Worm (Caenorhabditis elegans): ENCODE results near the gene spp-5.
"Not testable (repeated sequence)": the region's sequence is repeated elsewhere in the genome, so short reads cannot be mapped to it uniquely, and the experiment has no call there.

The spp-5 gene

DNA sequence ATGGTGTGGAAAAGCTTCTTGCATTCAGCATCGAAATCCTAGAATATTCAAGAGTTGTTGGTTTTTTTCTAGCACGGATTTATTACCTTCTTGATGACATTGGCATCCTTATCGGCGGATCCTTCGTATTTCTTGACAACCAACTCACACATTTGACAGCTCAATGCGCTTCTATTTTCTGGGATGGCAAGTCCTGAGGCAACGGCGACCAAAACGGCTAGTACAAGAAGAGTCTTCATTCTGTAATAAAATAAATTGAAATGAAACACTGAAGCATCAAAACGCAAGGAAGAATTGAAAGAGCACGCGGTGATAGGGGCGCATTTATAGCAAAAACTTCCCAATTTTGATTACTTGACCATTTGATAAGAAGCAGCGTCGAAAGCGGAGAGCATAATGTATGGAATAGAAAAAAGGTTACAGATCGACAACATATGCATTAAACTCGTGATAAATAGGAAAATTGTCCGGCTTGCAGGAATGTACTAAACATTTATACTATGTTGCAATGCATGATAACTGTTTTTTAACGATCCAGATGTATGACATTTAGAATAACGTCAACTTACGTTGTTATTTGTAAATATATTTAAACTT, at the start of gene spp-5:
TSS of gene spp-5 (minus strand) at position 240 of the 597 bp plus-strand sequence.
- TF ChIP-seq unc-62 (GFP tag; optimal IDR thresholded peaks at IDR 0.05): no peak

DNA sequence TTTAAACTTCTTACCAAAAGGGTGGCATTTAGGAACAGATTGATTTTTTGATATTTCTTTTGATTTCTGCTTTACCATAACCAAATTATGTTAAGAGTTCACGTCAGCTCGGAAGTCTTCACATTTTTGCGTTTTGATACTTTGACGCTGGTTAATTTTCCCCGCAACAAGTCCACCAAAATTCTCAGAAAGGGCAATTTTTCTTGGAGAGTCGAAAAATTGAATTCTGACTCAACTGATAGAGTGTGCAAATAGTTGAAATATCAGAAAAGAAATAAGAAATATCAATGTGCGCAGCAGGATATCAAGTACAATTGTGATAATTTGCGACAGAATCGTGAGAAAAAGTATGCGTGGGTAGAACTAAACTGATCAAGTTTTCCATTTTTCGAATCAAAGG, 49.6 kb upstream of the spp-5 start:
- no peak for TF ChIP-seq unc-62 (GFP tag; optimal IDR thresholded peaks at IDR 0.05)

DNA sequence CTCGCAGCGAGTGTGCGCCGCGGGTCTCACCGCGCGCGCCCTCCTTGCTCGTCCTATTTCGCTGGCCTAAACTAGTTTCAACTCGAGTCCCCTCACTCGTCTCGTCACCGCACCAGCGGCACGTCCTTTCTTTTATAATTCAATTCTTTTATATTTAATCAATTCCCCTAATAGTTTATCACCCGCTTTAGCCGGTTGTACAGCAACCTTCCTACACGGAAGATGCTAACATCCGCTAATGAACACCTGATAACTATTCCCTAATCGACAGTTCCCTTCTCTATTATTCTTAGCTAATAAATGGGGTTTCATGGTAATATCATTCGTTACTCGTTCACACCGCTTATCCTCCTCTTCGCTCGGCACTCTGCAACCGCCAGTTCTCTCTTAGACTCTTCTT, 45.1 kb upstream of the spp-5 start, which contains the start of gene C56G3.2:
TSS of gene C56G3.2 (plus strand) at position 301 of the 400 bp plus-strand sequence.
- not testable (repeated sequence) for TF ChIP-seq unc-62 (GFP tag; optimal IDR thresholded peaks at IDR 0.05)

DNA sequence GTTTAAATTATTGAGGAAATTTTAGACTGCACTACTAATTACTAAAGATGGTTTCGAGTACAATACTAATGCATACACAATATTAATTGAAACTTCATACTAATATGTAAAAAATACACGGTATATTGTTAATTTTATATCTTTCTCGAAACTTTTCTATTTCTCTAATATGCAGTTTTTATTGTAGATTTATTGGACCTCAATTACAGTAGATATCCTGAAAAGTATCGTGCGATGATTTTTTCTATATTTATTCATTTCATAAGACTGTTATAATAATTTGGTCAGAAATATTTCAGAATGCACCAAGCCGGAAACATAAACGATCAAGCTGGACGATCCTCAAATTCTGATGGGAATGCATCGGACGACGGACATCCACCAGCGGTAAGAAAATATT, 23.6 kb upstream of the spp-5 start, which contains the start of gene C07D8.5:
TSS of gene C07D8.5 (plus strand) at position 301 of the 400 bp plus-strand sequence.
- no peak for TF ChIP-seq unc-62 (GFP tag; optimal IDR thresholded peaks at IDR 0.05)

DNA sequence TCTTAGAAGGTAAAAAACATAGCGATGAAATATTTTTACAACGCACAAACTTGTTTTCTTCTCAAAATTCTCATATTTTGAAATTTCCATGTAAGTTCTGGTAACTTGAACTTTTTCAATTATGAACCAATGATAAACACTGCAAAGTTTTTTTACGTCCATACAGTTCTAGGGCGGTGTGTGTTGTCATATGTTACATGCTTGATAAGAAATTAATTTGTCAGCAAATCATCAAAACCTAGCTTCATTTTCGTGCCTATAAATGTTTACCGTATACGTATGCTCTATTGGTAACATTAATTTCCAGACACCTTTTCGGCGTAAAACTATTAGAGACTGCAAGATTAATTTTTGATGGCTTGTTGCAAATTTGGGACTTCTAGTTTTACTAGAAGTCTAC, 23.1 kb upstream of the spp-5 start:
- TF ChIP-seq unc-62 (GFP tag; optimal IDR thresholded peaks at IDR 0.05): no peak

DNA sequence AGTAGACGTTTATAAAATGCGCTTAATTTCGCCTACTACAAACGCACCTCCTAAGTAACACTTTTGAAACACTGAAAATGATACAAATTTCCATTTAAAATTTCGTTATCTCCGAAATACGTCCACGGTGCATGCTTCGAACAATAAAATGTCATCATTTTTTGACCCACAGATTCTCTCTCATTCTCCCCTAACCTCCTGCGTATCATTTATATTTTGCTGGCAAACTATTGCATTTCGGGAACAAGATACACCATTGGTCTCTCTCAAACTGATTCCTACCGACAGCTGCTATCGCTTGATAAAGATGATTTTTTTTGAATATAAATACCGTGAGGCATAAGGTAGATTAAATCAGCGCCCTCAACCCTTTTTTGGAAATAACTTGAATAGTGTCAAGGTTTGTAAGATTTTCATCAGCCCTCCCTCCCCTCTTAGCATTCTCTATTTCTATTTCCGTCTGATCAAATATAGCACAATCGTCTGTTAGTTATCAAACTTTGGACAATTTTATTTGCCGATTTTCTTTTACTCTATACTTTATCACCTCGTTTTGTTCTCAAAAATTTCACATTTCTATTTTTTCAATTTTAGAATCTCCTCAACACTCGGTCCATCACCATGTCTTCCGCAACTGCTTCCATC, 20.9 kb upstream of the spp-5 start, which contains the start of gene C07D8.6:
TSS of gene C07D8.6 (plus strand) at position 595 of the 645 bp plus-strand sequence.
- TF ChIP-seq unc-62 (GFP tag; optimal IDR thresholded peaks at IDR 0.05): no peak

DNA sequence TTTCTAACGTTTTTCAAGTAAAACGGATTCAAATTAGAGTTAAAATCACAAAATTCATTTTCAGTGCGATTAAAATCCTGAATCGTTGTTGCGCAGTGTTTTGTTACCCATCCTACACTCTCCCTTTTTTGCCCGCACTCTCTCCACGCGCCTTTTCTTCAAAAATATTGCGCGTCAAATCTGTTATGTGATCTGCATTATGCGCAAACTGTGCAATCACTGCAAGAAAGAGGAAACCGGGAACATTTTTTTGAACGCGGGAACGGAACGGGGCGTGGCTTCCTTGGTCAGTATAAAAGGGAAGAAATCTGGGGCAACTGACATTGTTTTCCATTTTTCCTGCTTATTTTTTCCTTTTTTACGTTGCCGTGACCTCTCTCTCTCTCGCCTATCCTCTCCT, 20.2 kb upstream of the spp-5 start:
- no peak for TF ChIP-seq unc-62 (GFP tag; optimal IDR thresholded peaks at IDR 0.05)

DNA sequence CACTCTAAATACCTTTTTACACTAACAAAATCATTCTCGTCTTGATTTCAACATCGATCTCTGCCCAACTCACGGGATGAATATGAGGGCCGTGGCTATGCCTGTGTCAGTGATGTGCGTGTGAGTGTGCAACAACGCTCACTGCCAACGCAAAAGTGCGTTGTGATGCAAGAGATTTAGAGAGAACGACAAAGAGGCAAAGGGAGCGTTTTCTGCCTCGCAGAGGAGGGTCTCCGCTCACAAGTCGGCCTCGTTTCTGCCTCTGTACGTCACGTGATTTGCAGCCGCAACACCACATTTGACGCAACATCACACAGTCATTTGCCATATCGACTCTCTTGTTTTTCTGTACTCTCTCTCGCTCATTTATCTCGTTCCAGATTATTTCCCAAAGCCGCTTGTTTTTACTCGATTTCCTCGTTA, 14.2 kb upstream of the spp-5 start, which contains the start of gene epg-7:
TSS of gene epg-7 (plus strand) at position 413 of the 423 bp plus-strand sequence.
- TF ChIP-seq unc-62 (GFP tag; optimal IDR thresholded peaks at IDR 0.05): no peak

DNA sequence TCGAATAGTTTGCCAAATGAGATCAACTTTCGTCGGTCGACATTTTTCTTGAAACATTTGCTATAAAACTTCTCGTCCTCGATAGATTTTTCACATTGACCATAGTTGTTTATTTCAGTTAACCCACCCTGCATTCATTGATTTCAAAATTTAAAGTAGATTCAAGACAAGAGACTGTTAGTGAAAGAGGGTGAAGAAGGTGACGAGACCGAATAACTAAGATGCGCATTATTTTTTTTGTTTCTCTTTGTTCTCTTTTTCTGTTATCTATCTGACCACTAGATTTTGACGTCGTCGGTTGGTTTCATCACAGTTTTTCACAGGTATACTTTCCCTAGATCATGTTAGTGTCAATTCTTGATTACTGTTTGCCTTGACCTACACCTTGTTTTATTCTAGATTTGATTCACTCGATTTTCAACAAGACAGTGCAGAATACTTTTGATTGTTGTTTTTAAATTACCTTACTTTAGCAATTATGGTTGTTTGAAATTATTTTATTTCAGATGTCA, 10.6 kb upstream of the spp-5 start, which contains the start of gene ttr-30:
TSS of gene ttr-30 (plus strand) at position 265 of the 512 bp plus-strand sequence.
- no peak for TF ChIP-seq unc-62 (GFP tag; optimal IDR thresholded peaks at IDR 0.05)

DNA sequence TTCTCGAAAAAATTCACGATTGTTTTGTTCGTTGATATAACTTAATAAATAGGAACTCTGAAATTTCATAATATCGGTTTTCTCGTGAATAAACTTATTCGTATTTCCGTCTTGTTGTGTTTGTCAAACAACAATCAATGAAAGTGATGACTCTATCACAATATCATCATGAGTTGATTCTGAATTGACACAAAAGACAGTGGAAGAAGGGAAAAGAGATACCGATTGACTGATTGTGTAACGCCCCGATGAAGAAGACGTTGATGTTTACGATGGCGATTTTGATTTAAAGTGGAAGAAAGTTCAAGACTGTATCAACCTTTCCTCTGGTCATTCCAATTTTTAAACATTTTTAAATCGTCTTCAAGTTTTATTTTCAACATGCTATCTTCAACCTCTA, 9.4 kb upstream of the spp-5 start, which contains the start of gene ttr-59:
TSS of gene ttr-59 (plus strand) at position 218 of the 400 bp plus-strand sequence.
- TF ChIP-seq unc-62 (GFP tag; optimal IDR thresholded peaks at IDR 0.05): no peak

DNA sequence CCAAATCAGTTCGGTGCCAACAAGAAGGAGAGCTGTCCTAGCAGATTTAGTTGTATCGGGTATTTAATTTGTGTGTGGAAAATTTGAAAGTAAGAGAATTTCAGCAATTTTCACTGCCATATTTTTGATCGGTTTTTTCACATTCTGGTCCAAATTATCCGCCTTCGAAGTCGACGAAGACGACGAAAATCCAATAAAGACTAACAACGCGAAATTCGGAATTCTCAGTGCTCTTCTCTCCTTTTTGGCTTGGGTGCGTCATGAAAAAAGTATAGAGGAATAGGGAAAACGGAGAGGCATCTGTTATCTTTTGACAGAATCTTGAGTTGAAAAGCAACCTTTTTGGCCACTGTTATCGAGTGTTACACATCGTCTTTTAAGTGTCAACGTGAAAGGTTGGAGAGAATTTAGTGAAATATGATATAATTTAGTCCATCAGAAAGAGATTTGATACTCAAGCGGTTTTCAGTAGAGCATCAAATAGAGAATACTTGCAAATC, 8.0 kb upstream of the spp-5 start:
- no peak for TF ChIP-seq unc-62 (GFP tag; optimal IDR thresholded peaks at IDR 0.05)

DNA sequence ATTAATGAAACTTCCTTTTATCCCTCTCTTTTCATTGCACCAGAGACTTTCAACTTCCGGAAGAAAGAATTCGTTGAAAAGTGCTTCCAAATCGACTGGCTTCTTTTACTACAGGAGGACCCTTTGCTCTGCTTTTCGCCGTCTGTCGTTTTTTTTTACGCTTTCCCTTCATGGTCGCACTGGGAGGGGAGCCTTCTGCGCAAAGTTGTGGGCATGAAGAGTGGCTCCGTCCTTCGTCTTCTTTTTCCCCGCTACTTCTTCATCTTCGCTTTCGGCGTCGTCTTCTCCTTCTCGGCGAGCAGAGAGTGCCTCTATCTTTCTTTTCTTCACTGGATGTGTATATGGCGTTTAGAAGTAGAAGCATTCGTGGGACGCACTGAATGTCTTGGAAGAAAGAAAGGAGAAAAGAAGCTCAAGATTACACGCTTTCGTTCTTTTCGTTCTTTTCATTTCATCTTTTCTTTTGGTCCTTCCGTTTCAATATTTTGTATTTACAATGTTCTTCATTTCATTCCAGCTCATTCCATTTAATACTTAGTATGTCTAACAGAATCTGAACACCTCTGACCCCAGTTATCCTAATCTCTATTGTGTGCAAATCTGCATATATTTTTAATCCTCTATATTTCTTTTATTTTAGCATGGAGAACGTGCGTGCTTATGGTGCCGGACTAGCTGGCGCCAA, 7.0 kb upstream of the spp-5 start, which contains the start of gene sng-1:
TSS of gene sng-1 (plus strand) at position 635 of the 685 bp plus-strand sequence.
- no peak for TF ChIP-seq unc-62 (GFP tag; optimal IDR thresholded peaks at IDR 0.05)

DNA sequence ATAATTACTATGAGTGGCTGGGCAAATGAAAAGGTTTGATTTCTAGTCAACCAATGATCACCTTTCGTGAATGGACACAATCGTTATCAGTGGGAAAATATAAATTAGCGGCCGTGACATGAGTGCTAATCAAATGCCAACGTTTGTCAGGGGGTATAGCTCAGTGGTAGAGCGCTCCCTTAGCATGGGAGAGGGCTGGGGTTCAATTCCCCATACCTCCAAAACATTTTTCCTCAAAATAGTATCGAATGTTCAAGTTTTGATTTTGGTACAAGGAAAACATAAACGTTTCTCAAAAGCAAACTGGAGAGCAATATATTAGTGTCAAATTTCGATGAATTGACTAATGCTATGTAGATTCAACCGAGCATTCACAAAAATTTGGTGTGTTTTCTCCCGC, 3.5 kb upstream of the spp-5 start:
- TF ChIP-seq unc-62 (GFP tag; optimal IDR thresholded peaks at IDR 0.05): no peak

DNA sequence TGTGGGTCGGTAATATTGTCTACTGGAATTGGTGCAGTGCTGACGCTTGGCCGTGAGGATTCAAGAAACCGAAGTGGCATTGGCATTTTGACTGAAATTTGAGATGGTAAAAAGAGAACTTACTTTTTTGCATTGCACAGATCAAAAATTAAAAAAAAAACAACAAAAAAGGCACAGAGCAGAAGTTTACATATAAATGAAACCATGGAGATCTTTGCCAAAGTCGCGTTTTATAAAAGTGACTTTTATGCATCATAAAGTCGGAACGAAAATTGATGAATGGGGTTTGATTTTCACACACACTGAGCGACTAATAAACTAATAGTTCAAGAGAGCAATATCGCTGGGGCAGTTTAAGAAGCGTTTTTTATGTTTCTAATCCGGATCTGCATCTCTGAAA, 2.2 kb upstream of the spp-5 start, which contains the start of gene T08A9.13:
TSS of gene T08A9.13 (minus strand) at position 101 of the 400 bp plus-strand sequence.
- no peak for TF ChIP-seq unc-62 (GFP tag; optimal IDR thresholded peaks at IDR 0.05)

DNA sequence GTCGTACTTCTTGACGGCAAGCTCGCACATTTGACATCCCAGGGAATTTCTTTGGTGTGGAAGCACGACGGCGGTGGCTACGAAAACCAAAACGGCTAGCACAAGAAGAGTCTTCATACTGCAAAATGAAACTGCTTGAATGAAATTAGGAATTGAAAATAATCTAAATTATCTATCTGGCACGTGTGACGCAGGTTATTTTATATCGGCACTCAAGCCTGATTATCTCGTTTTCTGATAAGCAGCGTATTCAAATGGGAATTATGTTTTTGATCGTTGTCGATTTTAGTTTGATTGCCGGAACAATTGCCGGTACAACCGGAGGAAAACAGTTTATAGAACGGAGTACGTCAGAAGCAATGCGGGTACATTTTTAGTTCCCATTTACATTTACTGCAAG, 1.5 kb downstream of the spp-5 start, which contains the start of gene spp-4:
TSS of gene spp-4 (minus strand) at position 118 of the 400 bp plus-strand sequence.
- no peak for TF ChIP-seq unc-62 (GFP tag; optimal IDR thresholded peaks at IDR 0.05)

Measured in whole organism, dauer.